Worm (Caenorhabditis elegans): Measurements from ENCODE around the gene thn-2.

Gene thn-2

ce11 chrIV:12371879-12372278 is 11.1 kb upstream of the thn-2 start, which contains the start of gene wdr-46 (continued):
- no peak for TF ChIP-seq ceh-14 (tag; optimal IDR thresholded peaks at IDR 0.05)
- TF ChIP-seq ahr-1 (tag; optimal IDR thresholded peaks at IDR 0.05) = no peak
- TF ChIP-seq ceh-2 (tag; optimal IDR thresholded peaks at IDR 0.05) = no peak
- no peak for TF ChIP-seq ama-1 (optimal IDR thresholded peaks at IDR 0.05)
- TF ChIP-seq nhr-232 (tag; optimal IDR thresholded peaks at IDR 0.05) = no peak
- no peak for TF ChIP-seq T23F11.4 (GFP tag; optimal IDR thresholded peaks at IDR 0.05)
- TF ChIP-seq sdc-2 (tag; optimal IDR thresholded peaks at IDR 0.05) = no peak
- TF ChIP-seq K02D7.2 (tag; optimal IDR thresholded peaks at IDR 0.05) = no peak

DNA sequence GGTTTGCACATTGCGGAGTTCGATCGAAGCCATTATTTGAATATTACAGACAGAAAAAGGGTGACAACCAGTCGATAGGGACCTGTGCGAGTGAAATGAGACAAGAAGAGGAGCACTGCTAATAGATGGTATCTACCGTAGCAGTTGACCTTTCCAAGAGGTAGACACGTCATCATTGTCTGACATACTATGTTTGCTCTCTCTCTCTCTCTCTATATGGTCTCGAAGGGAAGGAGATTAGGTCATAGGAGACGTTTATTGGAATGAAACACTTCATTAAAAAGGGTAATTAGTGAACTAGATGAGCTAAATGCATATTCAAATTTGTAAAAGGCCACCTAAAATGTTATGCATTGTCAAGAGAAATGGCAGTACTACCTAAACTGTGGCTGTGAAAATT is 6.9 kb upstream of the thn-2 start, which contains the start of gene atz-1:
Gene atz-1 (minus strand): TSS at position 101 of the 400 bp plus-strand sequence.
- TF ChIP-seq pax-1 (tag; optimal IDR thresholded peaks at IDR 0.05) = no peak
- no peak for TF ChIP-seq pha-2 (tag; optimal IDR thresholded peaks at IDR 0.05)
- no peak for TF ChIP-seq ceh-30 (tag; optimal IDR thresholded peaks at IDR 0.05)
- TF ChIP-seq pros-1 (tag; optimal IDR thresholded peaks at IDR 0.05) = no peak
- TF ChIP-seq ref-2 (tag; optimal IDR thresholded peaks at IDR 0.05) = no peak
- TF ChIP-seq pag-3 (tag; optimal IDR thresholded peaks at IDR 0.05; ENCODE audit: borderline replicate concordance) = no peak
- TF ChIP-seq ceh-14 (tag; optimal IDR thresholded peaks at IDR 0.05) = no peak
- TF ChIP-seq ztf-16 (tag; optimal IDR thresholded peaks at IDR 0.05) = no peak
- no peak for TF ChIP-seq rnt-1 (tag; optimal IDR thresholded peaks at IDR 0.05)
- no peak for TF ChIP-seq nhr-232 (tag; optimal IDR thresholded peaks at IDR 0.05)
- no peak for TF ChIP-seq elt-4 (tag; optimal IDR thresholded peaks at IDR 0.05)
- TF ChIP-seq dmd-4 (tag; optimal IDR thresholded peaks at IDR 0.05; ENCODE audit: borderline replicate concordance) = no peak
- TF ChIP-seq npax-4 (tag; optimal IDR thresholded peaks at IDR 0.05) = no peak
- no peak for TF ChIP-seq madf-2 (tag; optimal IDR thresholded peaks at IDR 0.05)
- TF ChIP-seq C08G9.2 (tag; optimal IDR thresholded peaks at IDR 0.05) = no peak
- TF ChIP-seq hlh-8 (tag; optimal IDR thresholded peaks at IDR 0.05) = no peak
- TF ChIP-seq fax-1 (tag; optimal IDR thresholded peaks at IDR 0.05) = no peak
- no peak for TF ChIP-seq zip-5 (tag; optimal IDR thresholded peaks at IDR 0.05)
- no peak for TF ChIP-seq hlh-15 (tag; optimal IDR thresholded peaks at IDR 0.05)
- no peak for TF ChIP-seq ceh-34 (tag; optimal IDR thresholded peaks at IDR 0.05)

ce11 chrIV:12378919-12379318 is 4.1 kb upstream of the thn-2 start:
- TF ChIP-seq ceh-48 (tag; optimal IDR thresholded peaks at IDR 0.05) = no peak
- TF ChIP-seq rnt-1 (tag; optimal IDR thresholded peaks at IDR 0.05) = no peak
- TF ChIP-seq pat-9 (tag; optimal IDR thresholded peaks at IDR 0.05) = no peak
- TF ChIP-seq lim-6 (tag; optimal IDR thresholded peaks at IDR 0.05) = no peak
- no peak for TF ChIP-seq ceh-9 (tag; optimal IDR thresholded peaks at IDR 0.05)
- no peak for TF ChIP-seq nhr-232 (tag; optimal IDR thresholded peaks at IDR 0.05)
- TF ChIP-seq pha-2 (tag; optimal IDR thresholded peaks at IDR 0.05) = no peak
- no peak for TF ChIP-seq ceh-24 (tag; optimal IDR thresholded peaks at IDR 0.05)
- TF ChIP-seq pros-1 (tag; optimal IDR thresholded peaks at IDR 0.05) = no peak

DNA sequence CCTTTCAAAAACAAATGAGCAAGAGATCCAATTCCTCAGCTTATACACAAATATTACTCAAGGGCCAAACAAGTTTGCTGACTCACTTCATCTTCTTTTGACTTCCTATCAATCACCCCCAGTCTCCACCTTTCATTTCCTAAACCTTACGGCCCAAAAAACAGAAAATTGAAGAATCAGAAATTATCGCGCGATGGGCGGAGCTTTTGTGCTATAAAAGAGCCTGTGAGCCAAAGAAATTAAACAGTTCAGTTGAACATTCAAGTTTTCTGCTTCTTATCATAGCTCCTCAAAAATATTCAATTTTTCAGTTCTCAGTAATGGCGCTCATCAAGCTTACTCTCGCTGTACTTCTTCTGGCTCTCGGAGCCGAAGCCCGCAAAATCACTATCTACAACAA is 3.2 kb upstream of the thn-2 start, which contains the start of gene thn-1:
Gene thn-1 (plus strand): TSS at position 301 of the 400 bp plus-strand sequence.
- no peak for TF ChIP-seq nfya-1 (tag; optimal IDR thresholded peaks at IDR 0.05)
- TF ChIP-seq hlh-15 (tag; optimal IDR thresholded peaks at IDR 0.05) = no peak
- no peak for TF ChIP-seq elt-2 (tag; optimal IDR thresholded peaks at IDR 0.05)
- TF ChIP-seq ceh-34 (tag; optimal IDR thresholded peaks at IDR 0.05) = no peak
- no peak for TF ChIP-seq eyg-1 (tag; optimal IDR thresholded peaks at IDR 0.05)
- no peak for TF ChIP-seq tbx-7 (tag; optimal IDR thresholded peaks at IDR 0.05)
- TF ChIP-seq ets-4 (tag; optimal IDR thresholded peaks at IDR 0.05) = no peak
- TF ChIP-seq ceh-14 (tag; optimal IDR thresholded peaks at IDR 0.05) = no peak
- no peak for TF ChIP-seq Y22D7AL.16 (tag; optimal IDR thresholded peaks at IDR 0.05)
- TF ChIP-seq dve-1 (tag; optimal IDR thresholded peaks at IDR 0.05) = no peak

All from whole organism, late embryonic.